Fruit fly (Drosophila melanogaster): Measurements from ENCODE around the gene Zdhhc8.

- TF ChIP-seq CG8478 (optimal IDR thresholded peaks at IDR 0.05) = no peak
- peak; percentile 23 to 57 for TF ChIP-seq CTCF (optimal IDR thresholded peaks at IDR 0.05)
These were observed 38.3 kb upstream of the Zdhhc8 start for dm6 chrX:9394358-9394757.
